Worm (Caenorhabditis elegans) whole organism, L1 larva: Measurements from ENCODE around the gene C25H3.17.

Source experiments
- aly-2 ChIP-seq: fragments of 150-350 bp; optimal IDR thresholded peaks from 2 replicates; lab custom pipeline; 2014; ENCODE audit warnings: missing biosample characterization, missing genetic modification characterization
- elt-3 ChIP-seq, 6 experiments: fragments of 150-350 bp in 1 of 6; sonication (generic microtip); optimal IDR thresholded peaks; 2 replicates each; lab custom pipeline; 2017 to 2018; ENCODE audit warnings: missing biosample characterization in 6 of 6, missing genetic modification characterization in 6 of 6, inconsistent platforms in 1 of 6
- nhr-76 ChIP-seq: sonication (generic microtip); optimal IDR thresholded peaks from 2 replicates; lab custom pipeline; 2017; ENCODE audit warnings: missing biosample characterization, missing genetic modification characterization
- snpc-4 ChIP-seq: fragments of 150-350 bp; optimal IDR thresholded peaks from 2 replicates; lab custom pipeline; 2014; ENCODE audit warnings: missing biosample characterization, missing genetic modification characterization
- tlp-1 ChIP-seq: fragments of 150-350 bp; optimal IDR thresholded peaks from 2 replicates; lab custom pipeline; 2014; ENCODE audit warnings: missing biosample characterization, missing genetic modification characterization
- unc-98 ChIP-seq: fragments of 200-800 bp; sonication (Bioruptor generic); IDR thresholded peaks from 2 replicates; pipeline ENCODE4 v1.3.6; 2022; ENCODE audit warnings: missing genetic modification characterization, missing compliant biosample characterization

- TF ChIP-seq aly-2 (no peak), nhr-76 (tag; lab: Kevin White, UChicago) (no peak), tlp-1 (tag; lab: Kevin White, UChicago) (no peak), unc-98 (no peak), elt-3 (tag; optimal IDR thresholded peaks at IDR 0.05; lab: Kevin White, UChicago) (no peak), snpc-4 (tag; lab: Kevin White, UChicago) (no peak)
Measured at ce11 chrII:5715745-5716357, 46.4 kb upstream of the C25H3.17 start, which contains the start of the genes C18A3.10 and C18A3.3.
